Worm (Caenorhabditis elegans) whole organism, L2 larva: Measurements from ENCODE around the gene F54D11.4.

Source experiments
- F13H6.1 ChIP-seq: sonication (generic microtip); optimal IDR thresholded peaks from 2 replicates; lab custom pipeline; 2016; ENCODE audit warnings: missing genetic modification characterization, missing compliant biosample characterization
- egl-27 ChIP-seq: sonication (generic microtip); optimal IDR thresholded peaks from 3 replicates; lab custom pipeline; 2017; ENCODE audit warnings: missing biosample characterization, missing genetic modification reagents, missing genetic modification characterization
- lin-13 ChIP-seq: fragments of 150-350 bp; optimal IDR thresholded peaks from 2 replicates; lab custom pipeline; 2014; ENCODE audit warnings: missing biosample characterization, missing genetic modification reagents, missing genetic modification characterization
- lsy-2 ChIP-seq, 2 experiments: fragments of 150-350 bp in 1 of 2; sonication (generic microtip) in 1 of 2; optimal IDR thresholded peaks; 2 replicates each; lab custom pipeline; 2014 to 2017; ENCODE audit warnings: missing biosample characterization in 2 of 2, missing genetic modification characterization in 2 of 2
- nhr-21 ChIP-seq: fragments of 150-350 bp; optimal IDR thresholded peaks from 2 replicates; lab custom pipeline; 2014; ENCODE audit warnings: missing biosample characterization, missing genetic modification characterization
- ztf-11 ChIP-seq: sonication (generic microtip); optimal IDR thresholded peaks from 2 replicates; lab custom pipeline; 2017; ENCODE audit warnings: missing biosample characterization, missing genetic modification characterization

DNA sequence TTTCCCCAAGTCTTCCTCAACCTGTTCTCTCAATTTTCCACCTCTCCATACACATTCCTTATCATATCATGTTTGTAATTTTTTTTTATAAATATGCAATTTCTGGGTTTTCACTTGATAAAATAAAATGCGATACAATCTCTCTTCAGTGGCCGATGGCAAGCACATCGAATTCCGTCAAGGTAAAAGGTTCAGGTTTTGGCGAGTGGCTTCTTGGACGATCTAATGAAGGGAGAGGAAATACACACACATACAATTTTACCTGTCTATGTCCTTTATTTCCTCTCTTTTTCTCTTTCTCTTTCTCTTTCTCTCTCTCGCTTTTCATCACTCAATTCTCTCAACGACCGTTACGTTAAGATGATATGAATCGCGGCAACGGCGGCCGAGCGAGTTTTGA is 35.5 kb downstream of the F54D11.4 start:
- TF ChIP-seq egl-27 (tag; lab: Kevin White, UChicago) (no peak), F13H6.1 (tag; lab: Kevin White, UChicago) (no peak), ztf-11 (no peak), nhr-21 (peak; percentile 23), lsy-2 (tag; optimal IDR thresholded peaks at IDR 0.05; lab: Kevin White, UChicago) (no peak), lin-13 (GFP tag; lab: Kevin White, UChicago) (no peak)
